Worm (Caenorhabditis elegans) whole organism, young adult: ENCODE data around the gene oma-1.

ENCODE experiments used
- F23B12.7 ChIP-seq: sonication (generic microtip); optimal IDR thresholded peaks from 2 replicates; lab custom pipeline; 2017; ENCODE audit warnings: missing genetic modification characterization, mild to moderate bottlenecking, missing compliant biosample characterization, antibody characterized with exemption, moderate library complexity; ENCODE audit not compliant: insufficient read depth
- T26A5.8 ChIP-seq: sonication (generic microtip); optimal IDR thresholded peaks from 2 replicates; lab custom pipeline; 2016; ENCODE audit warnings: missing genetic modification characterization, missing compliant biosample characterization
- Y53G8AR.9 ChIP-seq: fragments of 200-800 bp; sonication (Bioruptor generic); conservative IDR thresholded peaks from 2 replicates; pipeline ENCODE4 v1.3.6; 2022; ENCODE audit warnings: missing genetic modification reagents, missing genetic modification characterization, missing compliant biosample characterization
- Y67H2A.10 ChIP-seq: fragments of 200-800 bp; sonication (Bioruptor generic); conservative IDR thresholded peaks from 2 replicates; pipeline ENCODE4 v1.3.6; 2022; ENCODE audit warnings: missing genetic modification reagents, missing genetic modification characterization, missing compliant biosample characterization
- ZK185.1 ChIP-seq: sonication (generic microtip); optimal IDR thresholded peaks from 2 replicates; lab custom pipeline; 2016; ENCODE audit warnings: mild to moderate bottlenecking, missing genetic modification characterization, missing compliant biosample characterization; ENCODE audit not compliant: poor library complexity, severe bottlenecking
- madf-6 ChIP-seq: fragments of 200-800 bp; sonication (Bioruptor generic); IDR thresholded peaks from 2 replicates; pipeline ENCODE4 v1.3.6; 2022; ENCODE audit warnings: missing genetic modification reagents, missing genetic modification characterization, missing compliant biosample characterization
- mel-28 ChIP-seq: sonication (generic microtip); optimal IDR thresholded peaks from 2 replicates; lab custom pipeline; 2016; ENCODE audit warnings: borderline replicate concordance, mild to moderate bottlenecking, missing genetic modification characterization, missing compliant biosample characterization
- mxl-1 ChIP-seq: sonication (generic microtip); optimal IDR thresholded peaks from 2 replicates; lab custom pipeline; 2016; ENCODE audit warnings: missing genetic modification characterization, missing compliant biosample characterization
- snpc-4 ChIP-seq, 5 experiments: fragments of 150-350 bp in 1 of 5; sonication (generic microtip) in 4 of 5; optimal IDR thresholded peaks; 2 replicates each; lab custom pipeline; 2014 to 2018; ENCODE audit warnings: missing genetic modification characterization in 5 of 5, missing biosample characterization in 3 of 5, antibody characterized with exemption in 2 of 5, mild to moderate bottlenecking in 2 of 5, missing compliant biosample characterization in 2 of 5, missing genotype in 2 of 5, moderate library complexity in 2 of 5, missing genetic modification reagents in 1 of 5
- tlf-1 ChIP-seq: fragments of 200-800 bp; sonication (Bioruptor generic); optimal IDR thresholded peaks from 2 replicates; lab custom pipeline; 2018; ENCODE audit warnings: mild to moderate bottlenecking, missing genetic modification characterization, missing compliant biosample characterization

DNA sequence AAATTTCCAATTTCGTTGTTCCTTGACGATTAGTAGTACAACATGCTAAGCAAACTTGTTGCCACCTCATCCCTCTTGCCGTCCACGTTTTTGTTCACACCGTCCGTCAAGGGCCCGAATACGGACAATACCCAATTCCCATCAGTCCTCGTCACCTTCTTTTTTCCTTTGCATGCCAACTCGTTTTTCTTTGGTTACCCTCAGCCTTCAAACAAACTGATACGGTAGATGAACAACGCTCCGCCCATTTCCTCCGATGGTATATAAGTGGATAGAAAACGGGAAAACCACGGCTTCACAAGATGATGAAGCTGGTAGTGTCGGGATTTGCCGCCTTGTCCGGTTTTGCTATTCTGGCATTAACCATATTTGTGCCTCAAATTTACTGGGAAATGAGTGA lies 40.9 kb upstream of the oma-1 start, which contains the start of gene col-118:
- TF ChIP-seq T26A5.8 (tag; lab: Kevin White, UChicago) (no peak), Y67H2A.10 (GFP tag; lab: Robert Waterston, UW) (no peak), tlf-1 (GFP tag; lab: Kevin White, UChicago) (no peak), Y53G8AR.9 (GFP tag; lab: Robert Waterston, UW) (no peak), snpc-4 (GFP tag; optimal IDR thresholded peaks at IDR 0.05; lab: Kevin White, UChicago) (no peak), snpc-4 (tag; optimal IDR thresholded peaks at IDR 0.05; lab: Kevin White, UChicago) (no peak), ZK185.1 (tag; lab: Kevin White, UChicago) (no peak), F23B12.7 (tag; lab: Kevin White, UChicago) (no peak), mel-28 (tag; lab: Kevin White, UChicago) (no peak), mxl-1 (tag; lab: Kevin White, UChicago) (no peak), madf-6 (GFP tag; lab: Robert Waterston, UW) (no peak)
